Worm (Caenorhabditis elegans) whole organism, midembryonic: ENCODE results near the gene ZK836.3.

Experiments used
- T22C8.4 ChIP-seq: fragments of 200-800 bp; sonication (Bioruptor generic); IDR thresholded peaks from 2 replicates; pipeline ENCODE4 v1.3.6; 2022; ENCODE audit warnings: missing genetic modification characterization, missing compliant biosample characterization
- cog-1 ChIP-seq: sonication (generic microtip); optimal IDR thresholded peaks from 2 replicates; lab custom pipeline; 2016; ENCODE audit warnings: missing genetic modification characterization, missing compliant biosample characterization
- med-1 ChIP-seq: sonication (generic microtip); optimal IDR thresholded peaks from 2 replicates; lab custom pipeline; 2017; ENCODE audit warnings: missing genetic modification characterization, mild to moderate bottlenecking, missing compliant biosample characterization, antibody characterized with exemption, missing genetic modification reagents; ENCODE audit not compliant: insufficient read depth
- ztf-29 ChIP-seq: fragments of 200-800 bp; sonication (Bioruptor generic); IDR thresholded peaks from 2 replicates; pipeline ENCODE4 v1.3.6; 2022; ENCODE audit warnings: missing genetic modification reagents, missing genetic modification characterization, missing compliant biosample characterization

- no peak for TF ChIP-seq med-1 (GFP tag; lab: Kevin White, UChicago)
- TF ChIP-seq cog-1 (tag; lab: Kevin White, UChicago), result no peak
- no peak for TF ChIP-seq ztf-29 (GFP tag; lab: Robert Waterston, UW)
- TF ChIP-seq T22C8.4, result no peak
These were observed 6.9 kb downstream of the ZK836.3 start for ce11 chrV:12188830-12189229.
